Fruit fly (Drosophila melanogaster) Kc167 (cell line): ENCODE results near the gene CG12236.

Experiments used
- Myc ChIP-seq: fragments of >200 bp; optimal IDR thresholded peaks from 2 replicates; lab custom pipeline; 2017; ENCODE audit warnings: missing external identifiers
- Sin3A ChIP-seq: fragments of >200 bp; optimal IDR thresholded peaks from 2 replicates; lab custom pipeline; 2018; ENCODE audit warnings: missing external identifiers
- h ChIP-seq: fragments of >200 bp; optimal IDR thresholded peaks from 3 replicates; lab custom pipeline; 2018; ENCODE audit warnings: missing external identifiers
- insv ChIP-seq: fragments of >200 bp; optimal IDR thresholded peaks from 3 replicates; lab custom pipeline; 2018; ENCODE audit warnings: missing external identifiers
- psq ChIP-seq: fragments of >200 bp; optimal IDR thresholded peaks from 2 replicates; lab custom pipeline; 2017; ENCODE audit warnings: missing external identifiers
- ttk ChIP-seq: sonication (Bioruptor generic); optimal IDR thresholded peaks from 2 replicates; lab custom pipeline; 2017; ENCODE audit warnings: missing external identifiers

- TF ChIP-seq psq (peak; percentile 25), ttk (lab: Kevin White, UChicago) (no peak), Sin3A (lab: Kevin White, UChicago) (peak; percentile 4), insv (no peak), Myc (lab: Kevin White, UChicago) (no peak), h (lab: Kevin White, UChicago) (no peak)
These were observed 28.4 kb upstream of the CG12236 start, which contains the start of the genes Usp30 and CG16721 for dm6 chrX:5879543-5879943.
